Fruit fly (Drosophila melanogaster) whole organism, embryonic: ENCODE measurements around the gene CG11581.

ENCODE experiments used
- Aef1 ChIP-seq: fragments of 200-800 bp; sonication (Bioruptor generic); IDR thresholded peaks from 3 replicates; pipeline ENCODE4 v1.3.6; 2022; ENCODE audit warnings: missing biosample characterization, missing genetic modification characterization
- Awh ChIP-seq: fragments of 200-800 bp; sonication (Bioruptor generic); IDR thresholded peaks from 2 replicates; pipeline ENCODE4, ENCODE4 v1.3.6; 2022; ENCODE audit warnings: missing biosample characterization, missing genetic modification characterization
- CG11398 ChIP-seq: fragments of 200-800 bp; sonication (Bioruptor generic); optimal IDR thresholded peaks from 2 replicates; lab custom pipeline; 2016; ENCODE audit warnings: missing biosample characterization, missing genetic modification characterization
- CG11456 ChIP-seq: fragments of 200-800 bp; sonication (Bioruptor generic); IDR thresholded peaks from 3 replicates; pipeline ENCODE4 v1.3.6; 2022; ENCODE audit warnings: missing biosample characterization, missing genetic modification characterization
- CG11560 ChIP-seq: fragments of 200-800 bp; sonication (Bioruptor generic); IDR thresholded peaks from 3 replicates; pipeline ENCODE4 v1.3.6; 2022; ENCODE audit warnings: missing biosample characterization, missing genetic modification characterization
- CG12236 ChIP-seq: fragments of 200-800 bp; sonication (Bioruptor generic); optimal IDR thresholded peaks from 2 replicates; lab custom pipeline; 2016; ENCODE audit warnings: missing biosample characterization, missing genetic modification characterization
- CG12744 ChIP-seq: fragments of 200-800 bp; sonication (Bioruptor generic); optimal IDR thresholded peaks from 2 replicates; lab custom pipeline; 2016; ENCODE audit warnings: missing biosample characterization, missing genetic modification characterization
- CG14965 ChIP-seq: fragments of 200-800 bp; sonication (Bioruptor generic); optimal IDR thresholded peaks from 2 replicates; lab custom pipeline; 2016; ENCODE audit warnings: missing biosample characterization, missing genetic modification characterization, borderline replicate concordance
- CG15011 ChIP-seq: fragments of 200-800 bp; sonication (Bioruptor generic); optimal IDR thresholded peaks from 3 replicates; lab custom pipeline; 2018; ENCODE audit warnings: missing biosample characterization, mild to moderate bottlenecking, missing genetic modification characterization
- CG1647 ChIP-seq: fragments of 200-800 bp; sonication (Bioruptor generic); optimal IDR thresholded peaks from 3 replicates; lab custom pipeline; 2016; ENCODE audit warnings: missing biosample characterization, missing genetic modification characterization
- CG2712 ChIP-seq: fragments of 200-800 bp; optimal IDR thresholded peaks from 3 replicates; lab custom pipeline; 2019; ENCODE audit warnings: missing biosample characterization, mild to moderate bottlenecking, missing genetic modification characterization, moderate library complexity
- CG33557 ChIP-seq: fragments of 200-800 bp; sonication (Bioruptor generic); optimal IDR thresholded peaks from 2 replicates; lab custom pipeline; 2019; ENCODE audit warnings: missing biosample characterization, mild to moderate bottlenecking, missing genetic modification characterization, moderate library complexity
- CG42726 ChIP-seq: fragments of 200-800 bp; sonication (Bioruptor generic); IDR thresholded peaks from 2 replicates; pipeline ENCODE4 v1.3.6; 2022; ENCODE audit warnings: missing biosample characterization, missing genetic modification characterization; ENCODE audit not compliant: partially characterized antibody
- CG43689 ChIP-seq: fragments of 200-800 bp; sonication (Bioruptor generic); IDR thresholded peaks from 2 replicates; pipeline ENCODE4 v1.3.6; 2022; ENCODE audit warnings: missing biosample characterization, missing genetic modification characterization
- CG6854 ChIP-seq: fragments of 200-800 bp; sonication (Bioruptor generic); optimal IDR thresholded peaks from 3 replicates; lab custom pipeline; 2017; ENCODE audit warnings: missing biosample characterization, mild to moderate bottlenecking, missing genetic modification characterization
- CG7839 ChIP-seq: fragments of 200-800 bp; sonication (Bioruptor generic); optimal IDR thresholded peaks from 3 replicates; lab custom pipeline; 2018; ENCODE audit warnings: missing biosample characterization, mild to moderate bottlenecking, missing genetic modification characterization, moderate library complexity
- CG7928 ChIP-seq: fragments of 200-800 bp; sonication (Bioruptor generic); optimal IDR thresholded peaks from 2 replicates; lab custom pipeline; 2017; ENCODE audit warnings: missing biosample characterization, mild to moderate bottlenecking, missing genetic modification characterization
- CG8281 ChIP-seq: fragments of 200-800 bp; sonication (Bioruptor generic); optimal IDR thresholded peaks from 2 replicates; lab custom pipeline; 2018; ENCODE audit warnings: missing biosample characterization, mild to moderate bottlenecking, missing genetic modification characterization, moderate library complexity
- CG8765 ChIP-seq: fragments of 200-800 bp; sonication (Bioruptor generic); IDR thresholded peaks from 2 replicates; pipeline ENCODE4 v1.3.6; 2022; ENCODE audit warnings: missing biosample characterization, missing genetic modification characterization
- Doc3 ChIP-seq: fragments of 200-800 bp; sonication (Bioruptor generic); IDR thresholded peaks from 3 replicates; pipeline ENCODE4 v1.3.6; 2022; ENCODE audit warnings: missing biosample characterization, missing genetic modification characterization; ENCODE audit not compliant: partially characterized antibody
- ERR ChIP-seq: fragments of 200-800 bp; sonication (Bioruptor generic); optimal IDR thresholded peaks from 2 replicates; lab custom pipeline; 2016; ENCODE audit warnings: missing biosample characterization, missing genetic modification characterization
- Gsc ChIP-seq: fragments of 200-800 bp; sonication (Bioruptor generic); IDR thresholded peaks from 2 replicates; pipeline ENCODE4 v1.3.6; 2022; ENCODE audit warnings: missing biosample characterization, missing genetic modification characterization
- HLH3B ChIP-seq: fragments of 200-800 bp; sonication (Bioruptor generic); IDR thresholded peaks from 2 replicates; pipeline ENCODE4 v1.3.6; 2022; ENCODE audit warnings: missing biosample characterization, missing genetic modification characterization
- Nf-YB ChIP-seq: fragments of 200-800 bp; sonication (Bioruptor generic); optimal IDR thresholded peaks from 3 replicates; lab custom pipeline; 2019; ENCODE audit warnings: missing biosample characterization, mild to moderate bottlenecking, missing genetic modification characterization, moderate library complexity
- Ptx1 ChIP-seq: fragments of 200-800 bp; sonication (Bioruptor generic); IDR thresholded peaks from 2 replicates; pipeline ENCODE4 v1.3.6; 2022; ENCODE audit warnings: missing biosample characterization, missing genetic modification characterization
- Ravus ChIP-seq: fragments of 200-800 bp; sonication (Bioruptor generic); IDR thresholded peaks from 2 replicates; pipeline ENCODE4 v1.3.6; 2022; ENCODE audit warnings: missing biosample characterization, missing genetic modification characterization
- Scr ChIP-seq: fragments of 200-800 bp; sonication (Bioruptor generic); IDR thresholded peaks from 2 replicates; pipeline ENCODE4 v1.3.6; 2022; ENCODE audit warnings: missing biosample characterization, missing genetic modification characterization; ENCODE audit not compliant: partially characterized antibody
- Sry-β ChIP-seq: fragments of 200-800 bp; sonication (Bioruptor generic); optimal IDR thresholded peaks from 2 replicates; lab custom pipeline; 2018; ENCODE audit warnings: missing biosample characterization, mild to moderate bottlenecking, missing genetic modification characterization, moderate library complexity
- Trl ChIP-seq, 3 experiments: fragments of >200 bp in 2 of 3; fragments of 200-800 bp in 1 of 3; sonication (Bioruptor generic) in 1 of 3; optimal IDR thresholded peaks; 2 replicates in 1 of 3; 3 replicates in 2 of 3; lab custom pipeline; 2016 to 2017; ENCODE audit warnings: missing biosample characterization in 1 of 3, missing genetic modification characterization in 1 of 3
- Xbp1 ChIP-seq: fragments of 200-800 bp; sonication (Bioruptor generic); optimal IDR thresholded peaks from 3 replicates; lab custom pipeline; 2016; ENCODE audit warnings: missing biosample characterization, mild to moderate bottlenecking, missing genetic modification characterization
- ab ChIP-seq: fragments of 200-800 bp; sonication (Bioruptor generic); optimal IDR thresholded peaks from 2 replicates; lab custom pipeline; 2016; ENCODE audit warnings: missing biosample characterization, missing genetic modification characterization
- az2 ChIP-seq: fragments of 200-800 bp; sonication (Bioruptor generic); optimal IDR thresholded peaks from 3 replicates; lab custom pipeline; 2016; ENCODE audit warnings: missing biosample characterization, missing genetic modification characterization
- bcd ChIP-seq: fragments of 200-800 bp; sonication (Bioruptor generic); optimal IDR thresholded peaks from 2 replicates; lab custom pipeline; 2017; ENCODE audit warnings: missing biosample characterization, mild to moderate bottlenecking, missing genetic modification characterization
- bowl ChIP-seq: fragments of 200-800 bp; sonication (Bioruptor generic); IDR thresholded peaks from 2 replicates; pipeline ENCODE4 v1.3.6; 2022; ENCODE audit warnings: missing biosample characterization, missing genetic modification characterization
- dpn ChIP-seq, 2 experiments: fragments of 200-800 bp; sonication (Bioruptor generic); optimal IDR thresholded peaks; 3 replicates each; lab custom pipeline; 2016; ENCODE audit warnings: missing biosample characterization in 2 of 2, missing genetic modification characterization in 2 of 2
- ewg ChIP-seq: fragments of 200-800 bp; sonication (Bioruptor generic); optimal IDR thresholded peaks from 3 replicates; lab custom pipeline; 2017; ENCODE audit warnings: mild to moderate bottlenecking, missing biosample characterization, missing genetic modification reagents, missing genetic modification characterization
- fu2 ChIP-seq: fragments of 200-800 bp; sonication (Bioruptor generic); optimal IDR thresholded peaks from 2 replicates; lab custom pipeline; 2016; ENCODE audit warnings: missing biosample characterization, missing genetic modification characterization
- gsb ChIP-seq: fragments of 200-800 bp; sonication (Bioruptor generic); IDR thresholded peaks from 2 replicates; pipeline ENCODE4 v1.3.6; 2022; ENCODE audit warnings: missing biosample characterization, missing genetic modification characterization
- inv ChIP-seq: fragments of 200-800 bp; sonication (Bioruptor generic); IDR thresholded peaks from 2 replicates; pipeline ENCODE4 v1.3.6; 2022; ENCODE audit warnings: missing biosample characterization, missing genetic modification characterization; ENCODE audit not compliant: partially characterized antibody
- knrl ChIP-seq: fragments of 200-800 bp; sonication (Bioruptor generic); IDR thresholded peaks from 3 replicates; pipeline ENCODE4 v1.3.6; 2022; ENCODE audit warnings: missing biosample characterization, missing genetic modification characterization; ENCODE audit not compliant: partially characterized antibody
- lbe ChIP-seq: fragments of 200-800 bp; sonication (Bioruptor generic); optimal IDR thresholded peaks from 2 replicates; lab custom pipeline; 2016; ENCODE audit warnings: missing biosample characterization, mild to moderate bottlenecking, missing genetic modification characterization
- mld ChIP-seq: fragments of 200-800 bp; sonication (Bioruptor generic); IDR thresholded peaks from 3 replicates; pipeline ENCODE4 v1.3.6; 2022; ENCODE audit warnings: missing biosample characterization, missing genetic modification characterization; ENCODE audit not compliant: partially characterized antibody
- p53 ChIP-seq: fragments of 200-800 bp; sonication (Bioruptor generic); optimal IDR thresholded peaks from 2 replicates; lab custom pipeline; 2016; ENCODE audit warnings: missing biosample characterization, missing genetic modification characterization
- prd ChIP-seq, 3 experiments: fragments of >200 bp in 2 of 3; fragments of 200-800 bp in 1 of 3; sonication (Bioruptor generic) in 1 of 3; optimal IDR thresholded peaks in 2 of 3; IDR thresholded peaks in 1 of 3; 2 replicates in 2 of 3; 3 replicates in 1 of 3; pipeline versions ENCODE4 v1.3.6 to Lab custom; 2017 to 2022; ENCODE audit warnings: missing biosample characterization in 1 of 3, missing genetic modification characterization in 1 of 3
- run ChIP-seq: fragments of 200-800 bp; sonication (Bioruptor generic); optimal IDR thresholded peaks from 3 replicates; lab custom pipeline; 2018; ENCODE audit warnings: missing biosample characterization, mild to moderate bottlenecking, missing genetic modification characterization
- sisA ChIP-seq: fragments of 200-800 bp; sonication (Bioruptor generic); IDR thresholded peaks from 2 replicates; pipeline ENCODE4 v1.3.6; 2022; ENCODE audit warnings: missing biosample characterization, missing genetic modification characterization
- sna ChIP-seq: fragments of 200-800 bp; sonication (Bioruptor generic); IDR thresholded peaks from 2 replicates; pipeline ENCODE4 v1.3.6; 2022; ENCODE audit warnings: missing biosample characterization, missing genetic modification characterization; ENCODE audit not compliant: partially characterized antibody
- so ChIP-seq: fragments of 200-800 bp; sonication (Bioruptor generic); IDR thresholded peaks from 3 replicates; pipeline ENCODE4 v1.3.6; 2022; ENCODE audit warnings: missing biosample characterization, missing genetic modification characterization
- tin ChIP-seq: fragments of 200-800 bp; sonication (Bioruptor generic); optimal IDR thresholded peaks from 3 replicates; lab custom pipeline; 2016; ENCODE audit warnings: missing biosample characterization, missing genetic modification characterization

Gene CG11581

dm6 chrX:14211250-14211944 lies 34.7 kb downstream of the CG11581 start (continued):
- no peak for TF ChIP-seq CG11398 (GFP tag; lab: Kevin White, UChicago)
- TF ChIP-seq CG43689 (GFP tag; lab: Robert Waterston, UW), result no peak
- no peak for TF ChIP-seq gsb (GFP tag; lab: Robert Waterston, UW)
- no peak for TF ChIP-seq CG33557 (GFP tag; lab: Kevin White, UChicago)
- no peak for TF ChIP-seq CG14965 (GFP tag; lab: Kevin White, UChicago)
- TF ChIP-seq run, result no peak
- no peak for TF ChIP-seq Xbp1 (GFP tag; lab: Kevin White, UChicago)
- TF ChIP-seq Scr (GFP tag; lab: Robert Waterston, UW), result no peak
- peak; percentile 76 to 88 for TF ChIP-seq Trl (optimal IDR thresholded peaks at IDR 0.05; lab: Kevin White, UChicago)
- no peak for TF ChIP-seq Trl (GFP tag; optimal IDR thresholded peaks at IDR 0.05; lab: Kevin White, UChicago)
- no peak for TF ChIP-seq Aef1
- no peak for TF ChIP-seq tin
- TF ChIP-seq sna (GFP tag; lab: Robert Waterston, UW), result no peak
- no peak for TF ChIP-seq CG12236 (GFP tag; lab: Kevin White, UChicago)
- TF ChIP-seq CG7839, result peak; percentile 5
- no peak for TF ChIP-seq Ptx1
- TF ChIP-seq CG7928 (GFP tag; lab: Kevin White, UChicago), result no peak
- 0 out of 2 replicates have a peak, but pooled peaks have one; percentile 9 for TF ChIP-seq inv (GFP tag; lab: Robert Waterston, UW)
- TF ChIP-seq az2, result no peak
- no peak for TF ChIP-seq dpn (GFP tag; optimal IDR thresholded peaks at IDR 0.05; lab: Kevin White, UChicago)
- no peak for TF ChIP-seq p53 (GFP tag; lab: Kevin White, UChicago)
- no peak for TF ChIP-seq ab
- TF ChIP-seq CG8281 (tag; lab: Kevin White, UChicago), result no peak
- TF ChIP-seq CG1647 (GFP tag; lab: Kevin White, UChicago), result no peak
- no peak for TF ChIP-seq Gsc (GFP tag; lab: Robert Waterston, UW)
- no peak for TF ChIP-seq CG12744 (GFP tag; lab: Kevin White, UChicago)
- no peak for TF ChIP-seq CG2712 (tag; lab: Kevin White, UChicago)
- no peak for TF ChIP-seq mld
- TF ChIP-seq CG15011 (GFP tag; lab: Kevin White, UChicago), result no peak
- no peak for TF ChIP-seq sisA (GFP tag; lab: Robert Waterston, UW)
- no peak for TF ChIP-seq CG6854
- TF ChIP-seq CG42726 (GFP tag; lab: Robert Waterston, UW), result no peak; the same call in 1 of the 2 replicates
- no peak for TF ChIP-seq CG8765 (GFP tag; lab: Robert Waterston, UW)
- no peak for TF ChIP-seq Sry-β (GFP tag; lab: Kevin White, UChicago)
- TF ChIP-seq lbe (GFP tag; lab: Kevin White, UChicago), result no peak
- no peak for TF ChIP-seq Ravus (GFP tag; lab: Robert Waterston, UW)
- TF ChIP-seq Awh (GFP tag; lab: Robert Waterston, UW), result no peak
- TF ChIP-seq CG11456 (GFP tag; lab: Robert Waterston, UW), result no peak
- no peak for TF ChIP-seq Nf-YB
- no peak for TF ChIP-seq Doc3
- no peak for TF ChIP-seq knrl (GFP tag; lab: Robert Waterston, UW)
- no peak for TF ChIP-seq bcd
- no peak for TF ChIP-seq fu2 (GFP tag; lab: Kevin White, UChicago)
- no peak for TF ChIP-seq CG11560 (tag; lab: Robert Waterston, UW)
- TF ChIP-seq ERR (GFP tag; lab: Kevin White, UChicago), result no peak
- TF ChIP-seq so, result 0 out of 3 replicates have a peak, but pooled peaks have one; percentile 34
- TF ChIP-seq prd (optimal IDR thresholded peaks at IDR 0.05; lab: Kevin White, UChicago), result no peak
- no peak for TF ChIP-seq prd (GFP tag; IDR thresholded peaks at IDR 0.05; lab: Robert Waterston, UW)
- TF ChIP-seq bowl, result no peak
- no peak for TF ChIP-seq HLH3B
- no peak for TF ChIP-seq ewg (GFP tag; lab: Kevin White, UChicago)
